Worm (Caenorhabditis elegans): ENCODE measurements around the gene glb-5.

The glb-5 gene

ce11 chrV:5576008-5576407 lies 17.3 kb downstream of the glb-5 start (continued):
- TF ChIP-seq nhr-12 (tag; optimal IDR thresholded peaks at IDR 0.05) (no peak), unc-130 (tag; optimal IDR thresholded peaks at IDR 0.05) (no peak), ceh-82 (tag; optimal IDR thresholded peaks at IDR 0.05) (peak in 1 of 3 experiments; percentile 39), ces-1 (GFP tag; optimal IDR thresholded peaks at IDR 0.05) (no peak), Y116A8C.19 (tag; optimal IDR thresholded peaks at IDR 0.05; ENCODE audit: borderline replicate concordance) (no peak), lsy-2 (tag; optimal IDR thresholded peaks at IDR 0.05) (peak in 1 of 2 experiments; percentile 36), ets-5 (GFP tag; IDR thresholded peaks at IDR 0.05) (no peak), unc-30 (tag; optimal IDR thresholded peaks at IDR 0.05) (no peak), ceh-8 (GFP tag; optimal IDR thresholded peaks at IDR 0.05) (no peak), lin-35 (GFP tag; optimal IDR thresholded peaks at IDR 0.05) (peak in 1 of 2 experiments; percentile 67), nhr-20 (tag; optimal IDR thresholded peaks at IDR 0.05) (peak; percentile 53), xbp-1 (tag; optimal IDR thresholded peaks at IDR 0.05) (peak; percentile 26), elt-3 (tag; optimal IDR thresholded peaks at IDR 0.05) (no peak), skn-1 (tag; optimal IDR thresholded peaks at IDR 0.05) (peak; percentile 82), grh-1 (GFP tag; IDR thresholded peaks at IDR 0.05) (no peak), sox-4 (tag; optimal IDR thresholded peaks at IDR 0.05) (no peak), dsc-1 (tag; optimal IDR thresholded peaks at IDR 0.05) (no peak), mdl-1 (tag; optimal IDR thresholded peaks at IDR 0.05) (peak in 1 of 2 experiments; percentile 30), unc-86 (tag; optimal IDR thresholded peaks at IDR 0.05) (no peak), zag-1 (tag; optimal IDR thresholded peaks at IDR 0.05) (no peak), sptf-1 (tag; optimal IDR thresholded peaks at IDR 0.05) (no peak), irx-1 (tag; optimal IDR thresholded peaks at IDR 0.05) (no peak)

- TF ChIP-seq ztf-4 (tag; optimal IDR thresholded peaks at IDR 0.05), result no peak
- no peak for TF ChIP-seq efl-1 (optimal IDR thresholded peaks at IDR 0.05)
- TF ChIP-seq efl-1 (GFP tag; optimal IDR thresholded peaks at IDR 0.05 in 1 of 2), result peak in 1 of 2 experiments; percentile 32
Observed at ce11 chrV:5579666-5580065, 21.0 kb downstream of the glb-5 start.

ce11 chrV:5580517-5580916 lies 21.8 kb downstream of the glb-5 start:
- TF ChIP-seq nhr-47 (tag; optimal IDR thresholded peaks at IDR 0.05) (peak; percentile 46), hpl-2 (GFP tag; optimal IDR thresholded peaks at IDR 0.05) (no peak), efl-3 (GFP tag; optimal IDR thresholded peaks at IDR 0.05) (no peak), lir-3 (tag; optimal IDR thresholded peaks at IDR 0.05; ENCODE audit: poor library complexity) (no peak), snpc-4 (tag; optimal IDR thresholded peaks at IDR 0.05) (peak; percentile 50), irx-1 (tag; optimal IDR thresholded peaks at IDR 0.05) (no peak), tbx-2 (tag; optimal IDR thresholded peaks at IDR 0.05) (peak; percentile 52), ztf-4 (tag; optimal IDR thresholded peaks at IDR 0.05) (peak; percentile 45), nhr-76 (tag; optimal IDR thresholded peaks at IDR 0.05) (no peak), snu-23 (GFP tag; optimal IDR thresholded peaks at IDR 0.05) (peak; percentile 71), Y116A8C.19 (tag; optimal IDR thresholded peaks at IDR 0.05; ENCODE audit: borderline replicate concordance) (no peak), lin-13 (GFP tag; optimal IDR thresholded peaks at IDR 0.05) (peak; percentile 40), mef-2 (tag; optimal IDR thresholded peaks at IDR 0.05) (no peak), fkh-10 (GFP tag; optimal IDR thresholded peaks at IDR 0.05) (no peak), sox-4 (tag; optimal IDR thresholded peaks at IDR 0.05) (no peak), fkh-4 (tag; optimal IDR thresholded peaks at IDR 0.05; ENCODE audit: borderline replicate concordance) (no peak), unc-62 (GFP tag; optimal IDR thresholded peaks at IDR 0.05) (no peak), unc-98 (GFP tag; IDR thresholded peaks at IDR 0.05) (no peak), lin-14 (GFP tag; optimal IDR thresholded peaks at IDR 0.05) (peak; percentile 90), egl-27 (tag; optimal IDR thresholded peaks at IDR 0.05) (no peak), mep-1 (tag; optimal IDR thresholded peaks at IDR 0.05) (peak; percentile 58), zag-1 (tag; optimal IDR thresholded peaks at IDR 0.05) (no peak), C16A3.4 (tag; optimal IDR thresholded peaks at IDR 0.05) (no peak), zip-4 (GFP tag; optimal IDR thresholded peaks at IDR 0.05) (peak; percentile 15), C04F5.9 (tag; optimal IDR thresholded peaks at IDR 0.05) (no peak), nhr-90 (tag; optimal IDR thresholded peaks at IDR 0.05; ENCODE audit: poor library complexity) (no peak), pag-3 (tag; optimal IDR thresholded peaks at IDR 0.05; ENCODE audit: borderline replicate concordance, insufficient read depth) (no peak), lsy-2 (tag; optimal IDR thresholded peaks at IDR 0.05) (peak; percentile 67 to 90), fkh-8 (tag; optimal IDR thresholded peaks at IDR 0.05) (peak; percentile 61), alr-1 (tag; optimal IDR thresholded peaks at IDR 0.05; ENCODE audit: borderline replicate concordance) (no peak), ceh-8 (GFP tag; optimal IDR thresholded peaks at IDR 0.05) (no peak), nhr-28 (tag; optimal IDR thresholded peaks at IDR 0.05) (no peak)
